Worm (Caenorhabditis elegans) whole organism, L1 larva: Measurements from ENCODE around the gene pbs-3.

Experiments used
- C16A3.4 ChIP-seq: fragments of 150-350 bp; optimal IDR thresholded peaks from 2 replicates; lab custom pipeline; 2014; ENCODE audit warnings: missing biosample characterization, missing genetic modification characterization
- aha-1 ChIP-seq: fragments of 150-350 bp; optimal IDR thresholded peaks from 2 replicates; lab custom pipeline; 2014; ENCODE audit warnings: missing biosample characterization, missing genetic modification characterization
- alr-1 ChIP-seq: fragments of 200-800 bp; sonication (Bioruptor generic); optimal IDR thresholded peaks from 2 replicates; lab custom pipeline; 2018; ENCODE audit warnings: borderline replicate concordance, mild to moderate bottlenecking, missing genetic modification characterization, missing compliant biosample characterization
- ama-1 ChIP-seq: fragments of 150-350 bp; optimal IDR thresholded peaks from 2 replicates; lab custom pipeline; 2014
- blmp-1 ChIP-seq: fragments of 150-350 bp; optimal IDR thresholded peaks from 2 replicates; lab custom pipeline; 2014; ENCODE audit warnings: missing biosample characterization, missing genetic modification characterization
- ceh-63 ChIP-seq: fragments of 200-800 bp; sonication (Bioruptor generic); optimal IDR thresholded peaks from 2 replicates; lab custom pipeline; 2018; ENCODE audit warnings: mild to moderate bottlenecking, missing genetic modification characterization, missing compliant biosample characterization
- ceh-82 ChIP-seq, 3 experiments: fragments of 150-350 bp in 1 of 3; sonication (generic microtip) in 2 of 3; optimal IDR thresholded peaks; 2 replicates each; lab custom pipeline; 2014 to 2017; ENCODE audit warnings: missing biosample characterization in 3 of 3, missing genetic modification characterization in 3 of 3
- ceh-88 ChIP-seq: fragments of 200-800 bp; sonication (Bioruptor generic); IDR thresholded peaks from 2 replicates; pipeline ENCODE4 v1.3.6; 2022; ENCODE audit warnings: missing genetic modification characterization, missing compliant biosample characterization
- ces-1 ChIP-seq: fragments of 150-350 bp; optimal IDR thresholded peaks from 2 replicates; lab custom pipeline; 2014; ENCODE audit warnings: missing biosample characterization, missing genetic modification reagents, missing genetic modification characterization
- dpl-1 ChIP-seq, 3 experiments: fragments of 150-350 bp in 2 of 3; sonication (generic microtip) in 1 of 3; optimal IDR thresholded peaks; 2 replicates each; lab custom pipeline; 2014 to 2017; ENCODE audit warnings: missing biosample characterization in 3 of 3, missing genetic modification characterization in 3 of 3, missing genetic modification reagents in 3 of 3
- efl-1 ChIP-seq, 4 experiments: fragments of 150-350 bp; optimal IDR thresholded peaks in 3 of 4; peaks in 1 of 4; 1 replicate in 1 of 4; 2 replicates in 3 of 4; lab custom pipeline; 2014; ENCODE audit warnings: missing biosample characterization in 2 of 4, missing genetic modification characterization in 2 of 4, missing genetic modification reagents in 2 of 4
- efl-3 ChIP-seq: fragments of 200-800 bp; sonication (Bioruptor generic); optimal IDR thresholded peaks from 2 replicates; lab custom pipeline; 2018; ENCODE audit warnings: mild to moderate bottlenecking, missing genetic modification characterization, missing compliant biosample characterization
- elt-2 ChIP-seq: sonication (generic microtip); optimal IDR thresholded peaks from 2 replicates; lab custom pipeline; 2016; ENCODE audit warnings: missing genetic modification characterization, mild to moderate bottlenecking, inconsistent platforms, missing compliant biosample characterization, missing genetic modification reagents
- fkh-10 ChIP-seq: sonication (generic microtip); optimal IDR thresholded peaks from 2 replicates; lab custom pipeline; 2017; ENCODE audit warnings: missing biosample characterization, missing genetic modification reagents, missing genetic modification characterization
- fkh-4 ChIP-seq: sonication (generic microtip); optimal IDR thresholded peaks from 2 replicates; lab custom pipeline; 2016; ENCODE audit warnings: missing compliant biosample characterization, missing genetic modification characterization, borderline replicate concordance
- fkh-8 ChIP-seq: sonication (generic microtip); optimal IDR thresholded peaks from 2 replicates; lab custom pipeline; 2016; ENCODE audit warnings: mild to moderate bottlenecking, missing genetic modification characterization, missing compliant biosample characterization
- fos-1 ChIP-seq: fragments of 150-350 bp; optimal IDR thresholded peaks from 2 replicates; lab custom pipeline; 2014; ENCODE audit warnings: missing biosample characterization, missing genetic modification characterization
- grh-1 ChIP-seq: fragments of 200-800 bp; sonication (Bioruptor generic); IDR thresholded peaks from 2 replicates; pipeline ENCODE4 v1.3.6; 2022; ENCODE audit warnings: missing genetic modification reagents, missing genetic modification characterization, missing compliant biosample characterization
- hpl-2 ChIP-seq: fragments of 150-350 bp; optimal IDR thresholded peaks from 2 replicates; lab custom pipeline; 2014; ENCODE audit warnings: missing biosample characterization, missing genetic modification reagents, missing genetic modification characterization
- jun-1 ChIP-seq: fragments of 150-350 bp; optimal IDR thresholded peaks from 2 replicates; lab custom pipeline; 2014; ENCODE audit warnings: missing biosample characterization, missing genetic modification reagents, missing genetic modification characterization
- lin-14 ChIP-seq: fragments of 200-800 bp; sonication (Bioruptor generic); optimal IDR thresholded peaks from 2 replicates; lab custom pipeline; 2018; ENCODE audit warnings: mild to moderate bottlenecking, missing genetic modification characterization, moderate library complexity, missing compliant biosample characterization
- lin-15B ChIP-seq: fragments of 150-350 bp; sonication (generic microtip); optimal IDR thresholded peaks from 3 replicates; lab custom pipeline; 2014; ENCODE audit warnings: missing biosample characterization, missing genetic modification characterization
- lir-3 ChIP-seq: sonication (generic microtip); optimal IDR thresholded peaks from 2 replicates; lab custom pipeline; 2016; ENCODE audit warnings: mild to moderate bottlenecking, missing genetic modification characterization, moderate library complexity, missing compliant biosample characterization; ENCODE audit not compliant: poor library complexity
- lsy-2 ChIP-seq, 2 experiments: fragments of 150-350 bp; optimal IDR thresholded peaks; 2 replicates each; lab custom pipeline; 2014; ENCODE audit warnings: missing biosample characterization in 2 of 2, missing genetic modification characterization in 2 of 2
- nhr-12 ChIP-seq: sonication (generic microtip); optimal IDR thresholded peaks from 2 replicates; lab custom pipeline; 2017; ENCODE audit warnings: missing biosample characterization, missing genetic modification characterization
- nhr-19 ChIP-seq: fragments of 200-800 bp; sonication (Bioruptor generic); conservative IDR thresholded peaks from 2 replicates; pipeline ENCODE4 v1.3.6; 2022; ENCODE audit warnings: missing genetic modification characterization, missing compliant biosample characterization
- nhr-237 ChIP-seq: fragments of 150-350 bp; optimal IDR thresholded peaks from 2 replicates; lab custom pipeline; 2014; ENCODE audit warnings: missing biosample characterization, missing genetic modification characterization
- nhr-28 ChIP-seq: fragments of 150-350 bp; optimal IDR thresholded peaks from 2 replicates; lab custom pipeline; 2014; ENCODE audit warnings: missing biosample characterization, missing genetic modification characterization
- nhr-77 ChIP-seq: fragments of 150-350 bp; optimal IDR thresholded peaks from 2 replicates; lab custom pipeline; 2014; ENCODE audit warnings: missing biosample characterization, missing genetic modification characterization
- rnt-1 ChIP-seq: sonication (generic microtip); optimal IDR thresholded peaks from 2 replicates; lab custom pipeline; 2016; ENCODE audit warnings: mild to moderate bottlenecking, missing genetic modification characterization, moderate library complexity, missing compliant biosample characterization
- snpc-4 ChIP-seq: fragments of 150-350 bp; optimal IDR thresholded peaks from 2 replicates; lab custom pipeline; 2014; ENCODE audit warnings: missing biosample characterization, missing genetic modification characterization
- snu-23 ChIP-seq: sonication (generic microtip); optimal IDR thresholded peaks from 2 replicates; lab custom pipeline; 2016; ENCODE audit warnings: missing genetic modification characterization, missing compliant biosample characterization
- sox-4 ChIP-seq: sonication (generic microtip); optimal IDR thresholded peaks from 2 replicates; lab custom pipeline; 2016; ENCODE audit warnings: missing genetic modification characterization, missing compliant biosample characterization
- sup-37 ChIP-seq: fragments of 200-800 bp; sonication (Bioruptor generic); optimal IDR thresholded peaks from 2 replicates; lab custom pipeline; 2018; ENCODE audit warnings: mild to moderate bottlenecking, missing genetic modification characterization, missing compliant biosample characterization
- swsn-7 ChIP-seq: sonication (generic microtip); optimal IDR thresholded peaks from 2 replicates; lab custom pipeline; 2016; ENCODE audit warnings: missing genetic modification characterization, missing compliant biosample characterization
- tbx-2 ChIP-seq: sonication (generic microtip); optimal IDR thresholded peaks from 2 replicates; lab custom pipeline; 2016; ENCODE audit warnings: missing genetic modification characterization, missing compliant biosample characterization
- unc-86 ChIP-seq: sonication (generic microtip); optimal IDR thresholded peaks from 2 replicates; lab custom pipeline; 2016; ENCODE audit warnings: missing genetic modification characterization, missing compliant biosample characterization
- unc-98 ChIP-seq: fragments of 200-800 bp; sonication (Bioruptor generic); IDR thresholded peaks from 2 replicates; pipeline ENCODE4 v1.3.6; 2022; ENCODE audit warnings: missing genetic modification characterization, missing compliant biosample characterization
- vab-15 ChIP-seq: sonication (generic microtip); optimal IDR thresholded peaks from 2 replicates; lab custom pipeline; 2017; ENCODE audit warnings: missing genotype, mild to moderate bottlenecking, missing genetic modification characterization, missing compliant biosample characterization
- xbp-1 ChIP-seq: sonication (generic microtip); optimal IDR thresholded peaks from 2 replicates; lab custom pipeline; 2016; ENCODE audit warnings: missing genetic modification characterization, missing compliant biosample characterization
- zag-1 ChIP-seq: fragments of 150-350 bp; optimal IDR thresholded peaks from 2 replicates; lab custom pipeline; 2014; ENCODE audit warnings: missing biosample characterization, missing genetic modification characterization
- zip-4 ChIP-seq: fragments of 200-800 bp; sonication (Bioruptor generic); optimal IDR thresholded peaks from 2 replicates; lab custom pipeline; 2018; ENCODE audit warnings: mild to moderate bottlenecking, missing genetic modification characterization, moderate library complexity, missing compliant biosample characterization
- ztf-4 ChIP-seq: fragments of 150-350 bp; optimal IDR thresholded peaks from 2 replicates; lab custom pipeline; 2014; ENCODE audit warnings: missing biosample characterization, missing genetic modification characterization

Gene pbs-3

ce11 chrII:4955353-4955752 lies at the start of gene pbs-3 (continued):
- TF ChIP-seq swsn-7 (tag; lab: Kevin White, UChicago) (peak; percentile 37), unc-86 (tag; lab: Kevin White, UChicago) (no peak), ceh-63 (GFP tag; lab: Kevin White, UChicago) (no peak), sup-37 (GFP tag; lab: Kevin White, UChicago) (no peak), hpl-2 (GFP tag; lab: Kevin White, UChicago) (peak; percentile 19), fkh-8 (peak; percentile 65), nhr-77 (tag; lab: Kevin White, UChicago) (peak; percentile 49), snpc-4 (tag; lab: Kevin White, UChicago) (no peak), ztf-4 (no peak), C16A3.4 (tag; lab: Kevin White, UChicago) (peak; percentile 86), ama-1 (lab: Kevin White, UChicago) (peak; percentile 32), efl-1 (optimal IDR thresholded peaks at IDR 0.05; lab: Kevin White, UChicago) (peak; percentile 71 to 73), efl-1 (GFP tag; optimal IDR thresholded peaks at IDR 0.05 in 1 of 2; lab: Kevin White, UChicago) (peak; percentile 65 to 94), fkh-10 (GFP tag; lab: Kevin White, UChicago) (no peak), blmp-1 (tag; lab: Kevin White, UChicago) (peak; percentile 67), snu-23 (GFP tag; lab: Kevin White, UChicago) (peak; percentile 67), dpl-1 (GFP tag; optimal IDR thresholded peaks at IDR 0.05; lab: Kevin White, UChicago) (peak; percentile 63 to 76 (median 68)), elt-2 (tag; lab: Kevin White, UChicago) (peak; percentile 46), lin-15B (tag; lab: Kevin White, UChicago) (peak; percentile 48), ces-1 (GFP tag; lab: Kevin White, UChicago) (no peak), ceh-82 (tag; optimal IDR thresholded peaks at IDR 0.05; lab: Kevin White, UChicago) (peak; percentile 44 to 79 (median 72)), nhr-12 (no peak), lsy-2 (tag; optimal IDR thresholded peaks at IDR 0.05; lab: Kevin White, UChicago) (peak; percentile 52 to 85), lin-14 (GFP tag; lab: Kevin White, UChicago) (peak; percentile 53), alr-1 (tag; lab: Kevin White, UChicago) (no peak), xbp-1 (peak; percentile 41), fkh-4 (tag; lab: Kevin White, UChicago) (no peak), tbx-2 (tag; lab: Kevin White, UChicago) (peak; percentile 39), aha-1 (tag; lab: Kevin White, UChicago) (no peak), efl-3 (GFP tag; lab: Kevin White, UChicago) (no peak), zag-1 (tag; lab: Kevin White, UChicago) (no peak), vab-15 (peak; percentile 61)

- no peak for TF ChIP-seq grh-1
- no peak for TF ChIP-seq sox-4 (tag; lab: Kevin White, UChicago)
- no peak for TF ChIP-seq fos-1 (tag; lab: Kevin White, UChicago)
- no peak for TF ChIP-seq zip-4 (GFP tag; lab: Kevin White, UChicago)
- no peak for TF ChIP-seq jun-1 (tag; lab: Kevin White, UChicago)
- TF ChIP-seq nhr-19 (GFP tag; lab: Robert Waterston, UW) = no peak
- TF ChIP-seq xbp-1 = no peak
- TF ChIP-seq unc-98 (GFP tag; lab: Robert Waterston, UW) = no peak
- TF ChIP-seq dpl-1 (GFP tag; optimal IDR thresholded peaks at IDR 0.05; lab: Kevin White, UChicago) = no peak
- TF ChIP-seq nhr-28 (tag; lab: Kevin White, UChicago) = no peak
- no peak for TF ChIP-seq fkh-8
- no peak for TF ChIP-seq rnt-1 (tag; lab: Kevin White, UChicago)
- TF ChIP-seq nhr-237 (tag; lab: Kevin White, UChicago) = no peak
- no peak for TF ChIP-seq lir-3 (tag; lab: Kevin White, UChicago)
- TF ChIP-seq ceh-88 (GFP tag; lab: Robert Waterston, UW) = no peak
Observed at ce11 chrII:5004781-5005180, 49.6 kb upstream of the pbs-3 start, which contains the start of gene F59A6.4. Gene F59A6.4 (plus strand): TSS chrII:5005081.
